Worm (Caenorhabditis elegans) whole organism, L3 larva: ENCODE results near the gene mvk-1.

Source experiments
- ZK546.5 ChIP-seq: sonication (generic microtip); optimal IDR thresholded peaks from 2 replicates; lab custom pipeline; 2017; ENCODE audit warnings: missing biosample characterization, missing genetic modification characterization
- ceh-16 ChIP-seq: sonication (generic microtip); optimal IDR thresholded peaks from 2 replicates; lab custom pipeline; 2017; ENCODE audit warnings: missing biosample characterization, missing genetic modification characterization
- ceh-28 ChIP-seq: fragments of 150-350 bp; optimal IDR thresholded peaks from 2 replicates; lab custom pipeline; 2014; ENCODE audit warnings: missing biosample characterization, missing genetic modification reagents, missing genetic modification characterization
- ceh-82 ChIP-seq: fragments of 150-350 bp; optimal IDR thresholded peaks from 2 replicates; lab custom pipeline; 2014; ENCODE audit warnings: missing biosample characterization, missing genetic modification characterization
- ceh-9 ChIP-seq: sonication (generic microtip); optimal IDR thresholded peaks from 2 replicates; lab custom pipeline; 2018; ENCODE audit warnings: missing biosample characterization, missing genetic modification characterization
- daf-12 ChIP-seq: fragments of 150-350 bp; optimal IDR thresholded peaks from 2 replicates; lab custom pipeline; 2014; ENCODE audit warnings: missing biosample characterization, missing genetic modification reagents, missing genetic modification characterization
- egl-27 ChIP-seq: sonication (generic microtip); optimal IDR thresholded peaks from 4 replicates; lab custom pipeline; 2017; ENCODE audit warnings: missing biosample characterization, missing genetic modification reagents, missing genetic modification characterization
- egl-5 ChIP-seq: fragments of 150-350 bp; optimal IDR thresholded peaks from 2 replicates; lab custom pipeline; 2017; ENCODE audit warnings: missing biosample characterization, missing genetic modification reagents, missing genetic modification characterization, inconsistent platforms
- elt-1 ChIP-seq: fragments of 150-350 bp; optimal IDR thresholded peaks from 2 replicates; lab custom pipeline; 2014; ENCODE audit warnings: missing biosample characterization, missing genetic modification characterization
- elt-2 ChIP-seq: sonication (generic microtip); optimal IDR thresholded peaks from 2 replicates; lab custom pipeline; 2016; ENCODE audit warnings: missing genetic modification reagents, mild to moderate bottlenecking, missing genetic modification characterization, missing compliant biosample characterization
- fkh-10 ChIP-seq: sonication (generic microtip); optimal IDR thresholded peaks from 2 replicates; lab custom pipeline; 2017; ENCODE audit warnings: missing biosample characterization, missing genetic modification reagents, missing genetic modification characterization
- fos-1 ChIP-seq: fragments of 150-350 bp; optimal IDR thresholded peaks from 2 replicates; lab custom pipeline; 2014; ENCODE audit warnings: missing biosample characterization, missing genetic modification characterization
- hmg-11 ChIP-seq: sonication (generic microtip); optimal IDR thresholded peaks from 2 replicates; lab custom pipeline; 2016; ENCODE audit warnings: missing genetic modification characterization, missing compliant biosample characterization
- jun-1 ChIP-seq: fragments of 150-350 bp; optimal IDR thresholded peaks from 2 replicates; lab custom pipeline; 2014; ENCODE audit warnings: missing biosample characterization, missing genetic modification reagents, missing genetic modification characterization
- lin-15B ChIP-seq: fragments of 150-350 bp; optimal IDR thresholded peaks from 2 replicates; lab custom pipeline; 2014; ENCODE audit warnings: missing biosample characterization, missing genetic modification characterization
- nhr-11 ChIP-seq: fragments of 150-350 bp; optimal IDR thresholded peaks from 2 replicates; lab custom pipeline; 2014; ENCODE audit warnings: missing biosample characterization, missing genetic modification characterization
- nhr-12 ChIP-seq: fragments of 150-350 bp; optimal IDR thresholded peaks from 2 replicates; lab custom pipeline; 2014; ENCODE audit warnings: missing biosample characterization, missing genetic modification characterization
- nhr-23 ChIP-seq: fragments of 150-350 bp; optimal IDR thresholded peaks from 2 replicates; lab custom pipeline; 2014; ENCODE audit warnings: missing biosample characterization, missing genetic modification reagents, missing genetic modification characterization
- nhr-237 ChIP-seq: fragments of 150-350 bp; optimal IDR thresholded peaks from 2 replicates; lab custom pipeline; 2014; ENCODE audit warnings: missing biosample characterization, missing genetic modification characterization
- nhr-25 ChIP-seq: sonication (generic microtip); optimal IDR thresholded peaks from 2 replicates; lab custom pipeline; 2017; ENCODE audit warnings: missing biosample characterization, missing genetic modification characterization
- nhr-28 ChIP-seq: fragments of 150-350 bp; optimal IDR thresholded peaks from 2 replicates; lab custom pipeline; 2014; ENCODE audit warnings: missing biosample characterization, missing genetic modification characterization
- nhr-43 ChIP-seq: sonication (generic microtip); optimal IDR thresholded peaks from 2 replicates; lab custom pipeline; 2016; ENCODE audit warnings: mild to moderate bottlenecking, missing genetic modification characterization, missing compliant biosample characterization; ENCODE audit not compliant: poor library complexity, severe bottlenecking
- nhr-67 ChIP-seq: fragments of 150-350 bp; optimal IDR thresholded peaks from 2 replicates; lab custom pipeline; 2014; ENCODE audit warnings: missing biosample characterization, missing genetic modification characterization
- nhr-76 ChIP-seq: fragments of 150-350 bp; sonication (generic microtip); optimal IDR thresholded peaks from 5 replicates; lab custom pipeline; 2014; ENCODE audit warnings: missing biosample characterization, missing genetic modification characterization
- nhr-77 ChIP-seq: fragments of 150-350 bp; optimal IDR thresholded peaks from 2 replicates; lab custom pipeline; 2014; ENCODE audit warnings: missing biosample characterization, missing genetic modification characterization
- pha-4 ChIP-seq: fragments of 150-350 bp; optimal IDR thresholded peaks from 2 replicates; lab custom pipeline; 2014; ENCODE audit warnings: missing biosample characterization, missing genetic modification reagents, missing genetic modification characterization
- pqm-1 ChIP-seq: fragments of 150-350 bp; optimal IDR thresholded peaks from 2 replicates; lab custom pipeline; 2017; ENCODE audit warnings: missing biosample characterization, missing genetic modification characterization, inconsistent platforms
- sea-2 ChIP-seq: fragments of 150-350 bp; sonication (generic microtip); optimal IDR thresholded peaks from 4 replicates; lab custom pipeline; 2014; ENCODE audit warnings: missing biosample characterization, missing genetic modification reagents, missing genetic modification characterization
- unc-39 ChIP-seq: sonication (generic microtip); optimal IDR thresholded peaks from 4 replicates; lab custom pipeline; 2017; ENCODE audit warnings: missing biosample characterization, missing genetic modification characterization
- ztf-4 ChIP-seq: fragments of 150-350 bp; optimal IDR thresholded peaks from 2 replicates; lab custom pipeline; 2014; ENCODE audit warnings: missing biosample characterization, missing genetic modification characterization

Gene mvk-1

ce11 chrIII:6157708-6158321 lies 21.7 kb upstream of the mvk-1 start, which contains the start of gene anmt-2:
Gene anmt-2 (minus strand): TSS chrIII:6157758.
- TF ChIP-seq pha-4 (tag; lab: Kevin White, UChicago) (peak; percentile 57), egl-5 (tag; lab: Kevin White, UChicago) (peak; percentile 35), nhr-11 (tag; lab: Kevin White, UChicago) (no peak)

- no peak for TF ChIP-seq fos-1 (tag; lab: Kevin White, UChicago)
- no peak for TF ChIP-seq hmg-11 (tag; lab: Kevin White, UChicago)
- no peak for TF ChIP-seq sea-2
- TF ChIP-seq nhr-67 (tag; lab: Kevin White, UChicago), result no peak
- no peak for TF ChIP-seq pqm-1
- TF ChIP-seq nhr-12 (tag; lab: Kevin White, UChicago), result no peak
- no peak for TF ChIP-seq lin-15B (tag; lab: Kevin White, UChicago)
- TF ChIP-seq ceh-82 (tag; lab: Kevin White, UChicago), result no peak
- TF ChIP-seq ceh-9, result no peak
- TF ChIP-seq nhr-25 (tag; lab: Kevin White, UChicago), result no peak
- no peak for TF ChIP-seq egl-27 (tag; lab: Kevin White, UChicago)
Measured at ce11 chrIII:6155787-6156186, 19.7 kb upstream of the mvk-1 start.

- no peak for TF ChIP-seq nhr-237 (tag; lab: Kevin White, UChicago)
- TF ChIP-seq elt-1 (tag; lab: Kevin White, UChicago), result no peak
- TF ChIP-seq nhr-28 (tag; lab: Kevin White, UChicago), result no peak
- TF ChIP-seq unc-39, result no peak
- no peak for TF ChIP-seq fkh-10 (GFP tag; lab: Kevin White, UChicago)
- TF ChIP-seq egl-5 (tag; lab: Kevin White, UChicago), result no peak
- TF ChIP-seq ZK546.5 (tag; lab: Kevin White, UChicago), result no peak
- no peak for TF ChIP-seq egl-27 (tag; lab: Kevin White, UChicago)
- no peak for TF ChIP-seq nhr-43 (tag; lab: Kevin White, UChicago)
Measured at ce11 chrIII:6154586-6154985, 18.5 kb upstream of the mvk-1 start.

- TF ChIP-seq ZK546.5 (tag; lab: Kevin White, UChicago) (no peak), ztf-4 (no peak), nhr-25 (tag; lab: Kevin White, UChicago) (no peak), elt-2 (peak; percentile 80), ceh-28 (tag; lab: Kevin White, UChicago) (peak; percentile 14), lin-15B (tag; lab: Kevin White, UChicago) (no peak), pqm-1 (peak; percentile 64), pha-4 (tag; lab: Kevin White, UChicago) (peak; percentile 8)
- TF ChIP-seq, all 47 proteins: peak for 4
Measured at ce11 chrIII:6149467-6150072, 13.5 kb upstream of the mvk-1 start, which contains the start of the genes wht-7 and Y42G9A.1. Gene wht-7 (minus strand): TSS chrIII:6149597. Gene Y42G9A.1 (plus strand): TSS chrIII:6149961.

- TF ChIP-seq nhr-43 (tag; lab: Kevin White, UChicago), result peak; percentile 52
- TF ChIP-seq ceh-82 (tag; lab: Kevin White, UChicago), result no peak
- TF ChIP-seq, all 47 proteins: peak for 1
Measured at ce11 chrIII:6148684-6149083, 12.6 kb upstream of the mvk-1 start.

- no peak for TF ChIP-seq egl-27 (tag; lab: Kevin White, UChicago)
- TF ChIP-seq sea-2, result no peak
- TF ChIP-seq pha-4 (tag; lab: Kevin White, UChicago), result no peak
- no peak for TF ChIP-seq nhr-12 (tag; lab: Kevin White, UChicago)
- TF ChIP-seq ceh-16 (tag; lab: Kevin White, UChicago), result no peak
- no peak for TF ChIP-seq nhr-25 (tag; lab: Kevin White, UChicago)
- peak; percentile 31 for TF ChIP-seq jun-1
- peak; percentile 52 for TF ChIP-seq nhr-43 (tag; lab: Kevin White, UChicago)
- no peak for TF ChIP-seq ztf-4
- no peak for TF ChIP-seq nhr-76 (tag; lab: Kevin White, UChicago)
- TF ChIP-seq nhr-77 (tag; lab: Kevin White, UChicago), result no peak
- no peak for TF ChIP-seq nhr-23
- no peak for TF ChIP-seq daf-12 (tag; lab: Kevin White, UChicago)
- TF ChIP-seq, all 47 proteins: peak for 2
Measured at ce11 chrIII:6147903-6148302, 11.8 kb upstream of the mvk-1 start, which contains the start of gene Y42G9A.2. Gene Y42G9A.2 (plus strand): TSS chrIII:6148186.
